Fruit fly (Drosophila melanogaster) whole organism, embryonic: Measurements from ENCODE around the gene CG33306.
A peak's percentile ranks its signal among the peaks of the same experiment; 100 is the strongest.

Source experiments
- Atf3 ChIP-seq: fragments of 200-800 bp; sonication (Bioruptor generic); optimal IDR thresholded peaks from 3 replicates; lab custom pipeline; 2016; ENCODE audit warnings: missing biosample characterization, missing genetic modification characterization
- Bdp1 ChIP-seq: fragments of 200-800 bp; sonication (Bioruptor generic); optimal IDR thresholded peaks from 3 replicates; lab custom pipeline; 2016; ENCODE audit warnings: missing biosample characterization, missing genetic modification characterization
- CG10654 ChIP-seq: fragments of 200-800 bp; sonication (Bioruptor generic); optimal IDR thresholded peaks from 2 replicates; lab custom pipeline; 2016; ENCODE audit warnings: missing biosample characterization, missing genetic modification characterization
- CG11696 ChIP-seq: fragments of 200-800 bp; sonication (Bioruptor generic); IDR thresholded peaks from 2 replicates; pipeline ENCODE4 v1.3.6; 2022; ENCODE audit warnings: missing biosample characterization, missing genetic modification characterization
- CG11723 ChIP-seq: fragments of 200-800 bp; sonication (Bioruptor generic); optimal IDR thresholded peaks from 2 replicates; lab custom pipeline; 2017; ENCODE audit warnings: missing biosample characterization, mild to moderate bottlenecking, missing genetic modification characterization
- CG13894 ChIP-seq: fragments of 200-800 bp; sonication (Bioruptor generic); optimal IDR thresholded peaks from 3 replicates; lab custom pipeline; 2018; ENCODE audit warnings: missing biosample characterization, mild to moderate bottlenecking, missing genetic modification characterization, moderate library complexity
- CG14860 ChIP-seq: fragments of 200-800 bp; sonication (Bioruptor generic); IDR thresholded peaks from 3 replicates; pipeline ENCODE4 v1.3.6; 2022; ENCODE audit warnings: missing biosample characterization, missing genetic modification characterization; ENCODE audit not compliant: partially characterized antibody
- CG15514 ChIP-seq: fragments of 200-800 bp; sonication (Bioruptor generic); optimal IDR thresholded peaks from 3 replicates; lab custom pipeline; 2017; ENCODE audit warnings: missing biosample characterization, missing genetic modification characterization, mild to moderate bottlenecking, moderate library complexity, missing genetic modification reagents
- CG17359 ChIP-seq: fragments of 200-800 bp; sonication (Bioruptor generic); optimal IDR thresholded peaks from 3 replicates; lab custom pipeline; 2018; ENCODE audit warnings: missing biosample characterization, mild to moderate bottlenecking, missing genetic modification characterization, moderate library complexity
- CG17829 ChIP-seq: fragments of 200-800 bp; optimal IDR thresholded peaks from 2 replicates; lab custom pipeline; 2019; ENCODE audit warnings: missing biosample characterization, mild to moderate bottlenecking, missing genetic modification characterization, moderate library complexity
- CG18476 ChIP-seq: fragments of 200-800 bp; sonication (Bioruptor generic); optimal IDR thresholded peaks from 2 replicates; lab custom pipeline; 2016; ENCODE audit warnings: missing biosample characterization, mild to moderate bottlenecking, missing genetic modification characterization
- CG31441 ChIP-seq: fragments of 200-800 bp; sonication (Bioruptor generic); IDR thresholded peaks from 2 replicates; pipeline ENCODE4 v1.3.6; 2022; ENCODE audit warnings: missing biosample characterization, missing genetic modification characterization
- CG3995 ChIP-seq: fragments of 200-800 bp; sonication (Bioruptor generic); optimal IDR thresholded peaks from 3 replicates; lab custom pipeline; 2016; ENCODE audit warnings: missing biosample characterization, missing genetic modification characterization
- CG6272 ChIP-seq: fragments of 200-800 bp; sonication (Bioruptor generic); IDR thresholded peaks from 2 replicates; pipeline ENCODE4 v1.3.6; 2022; ENCODE audit warnings: missing biosample characterization, missing genetic modification characterization
- CG6813 ChIP-seq: fragments of 200-800 bp; sonication (Bioruptor generic); optimal IDR thresholded peaks from 2 replicates; lab custom pipeline; 2017; ENCODE audit warnings: missing biosample characterization, missing genetic modification characterization, mild to moderate bottlenecking, moderate library complexity, missing genetic modification reagents
- CG7271 ChIP-seq: fragments of 200-800 bp; sonication (Bioruptor generic); optimal IDR thresholded peaks from 2 replicates; lab custom pipeline; 2018; ENCODE audit warnings: missing biosample characterization, mild to moderate bottlenecking, missing genetic modification characterization, moderate library complexity
- CG7372 ChIP-seq: fragments of 200-800 bp; sonication (Bioruptor generic); IDR thresholded peaks from 2 replicates; pipeline ENCODE4 v1.3.6; 2022; ENCODE audit warnings: missing biosample characterization, missing genetic modification characterization
- CG7928 ChIP-seq: fragments of 200-800 bp; sonication (Bioruptor generic); optimal IDR thresholded peaks from 2 replicates; lab custom pipeline; 2017; ENCODE audit warnings: missing biosample characterization, mild to moderate bottlenecking, missing genetic modification characterization
- CG8089 ChIP-seq: fragments of 200-800 bp; sonication (Bioruptor generic); optimal IDR thresholded peaks from 3 replicates; lab custom pipeline; 2016; ENCODE audit warnings: missing biosample characterization, missing genetic modification characterization
- CG8944 ChIP-seq: fragments of 200-800 bp; sonication (Bioruptor generic); optimal IDR thresholded peaks from 3 replicates; lab custom pipeline; 2016; ENCODE audit warnings: missing biosample characterization, missing genetic modification characterization
- CkIIα-i1 ChIP-seq: fragments of 200-800 bp; sonication (Bioruptor generic); IDR thresholded peaks from 2 replicates; pipeline ENCODE4 v1.3.6; 2022; ENCODE audit warnings: missing biosample characterization, missing genetic modification characterization
- CoRest ChIP-seq: fragments of 200-800 bp; sonication (Bioruptor generic); optimal IDR thresholded peaks from 3 replicates; lab custom pipeline; 2018; ENCODE audit warnings: missing biosample characterization, mild to moderate bottlenecking, missing genetic modification characterization, moderate library complexity
- Dek ChIP-seq: fragments of 200-800 bp; sonication (Bioruptor generic); optimal IDR thresholded peaks from 3 replicates; lab custom pipeline; 2019; ENCODE audit warnings: missing biosample characterization, mild to moderate bottlenecking, missing genetic modification characterization, moderate library complexity
- Dip2 ChIP-seq: fragments of 200-800 bp; sonication (Bioruptor generic); IDR thresholded peaks from 2 replicates; pipeline ENCODE4 v1.3.6; 2022; ENCODE audit warnings: missing biosample characterization, missing genetic modification characterization
- Gug ChIP-seq: fragments of 200-800 bp; sonication (Bioruptor generic); IDR thresholded peaks from 4 replicates; pipeline ENCODE4 v1.3.6; 2022; ENCODE audit warnings: missing biosample characterization, missing genetic modification characterization
- Hey ChIP-seq: fragments of 200-800 bp; sonication (Bioruptor generic); optimal IDR thresholded peaks from 3 replicates; lab custom pipeline; 2018; ENCODE audit warnings: missing biosample characterization, mild to moderate bottlenecking, missing genetic modification characterization
- Hr51 ChIP-seq, 2 experiments: fragments of 200-800 bp; sonication (Bioruptor generic); optimal IDR thresholded peaks; 2 replicates in 1 of 2; 3 replicates in 1 of 2; lab custom pipeline; 2016 to 2018; ENCODE audit warnings: missing biosample characterization in 2 of 2, missing genetic modification characterization in 2 of 2, mild to moderate bottlenecking in 1 of 2, moderate library complexity in 1 of 2
- Hsf ChIP-seq: fragments of 200-800 bp; sonication (Bioruptor generic); optimal IDR thresholded peaks from 3 replicates; lab custom pipeline; 2016; ENCODE audit warnings: missing biosample characterization, missing genetic modification characterization
- Lhr ChIP-seq: fragments of 200-800 bp; sonication (Bioruptor generic); optimal IDR thresholded peaks from 3 replicates; lab custom pipeline; 2017; ENCODE audit warnings: mild to moderate bottlenecking, missing biosample characterization, missing genetic modification reagents, missing genetic modification characterization
- MTF-1 ChIP-seq: fragments of 200-800 bp; sonication (Bioruptor generic); optimal IDR thresholded peaks from 2 replicates; lab custom pipeline; 2018; ENCODE audit warnings: missing biosample characterization, mild to moderate bottlenecking, missing genetic modification characterization, borderline replicate concordance
- Ravus ChIP-seq: fragments of 200-800 bp; sonication (Bioruptor generic); IDR thresholded peaks from 2 replicates; pipeline ENCODE4 v1.3.6; 2022; ENCODE audit warnings: missing biosample characterization, missing genetic modification characterization
- Six4 ChIP-seq: fragments of 200-800 bp; sonication (Bioruptor generic); optimal IDR thresholded peaks from 2 replicates; lab custom pipeline; 2016; ENCODE audit warnings: missing biosample characterization, missing genetic modification characterization
- Sox100B ChIP-seq: fragments of 200-800 bp; sonication (Bioruptor generic); optimal IDR thresholded peaks from 3 replicates; lab custom pipeline; 2018; ENCODE audit warnings: missing biosample characterization, mild to moderate bottlenecking, missing genetic modification characterization
- ara ChIP-seq: fragments of 200-800 bp; sonication (Bioruptor generic); IDR thresholded peaks from 2 replicates; pipeline ENCODE4 v1.3.6; 2022; ENCODE audit warnings: missing biosample characterization, missing genetic modification characterization
- btn ChIP-seq: fragments of 200-800 bp; sonication (Bioruptor generic); optimal IDR thresholded peaks from 2 replicates; lab custom pipeline; 2016; ENCODE audit warnings: missing biosample characterization, missing genetic modification characterization
- ci ChIP-seq: fragments of 200-800 bp; sonication (Bioruptor generic); IDR thresholded peaks from 3 replicates; pipeline ENCODE4 v1.3.6; 2022; ENCODE audit warnings: missing biosample characterization, missing genetic modification characterization
- disco-r ChIP-seq: fragments of 200-800 bp; sonication (Bioruptor generic); optimal IDR thresholded peaks from 2 replicates; lab custom pipeline; 2016; ENCODE audit warnings: missing biosample characterization, missing genetic modification characterization
- ems ChIP-seq: fragments of 200-800 bp; sonication (Bioruptor generic); optimal IDR thresholded peaks from 3 replicates; lab custom pipeline; 2016; ENCODE audit warnings: missing biosample characterization, missing genetic modification characterization
- ewg ChIP-seq: fragments of 200-800 bp; sonication (Bioruptor generic); optimal IDR thresholded peaks from 3 replicates; lab custom pipeline; 2017; ENCODE audit warnings: mild to moderate bottlenecking, missing biosample characterization, missing genetic modification reagents, missing genetic modification characterization
- jigr1 ChIP-seq: fragments of 200-800 bp; sonication (Bioruptor generic); IDR thresholded peaks from 3 replicates; pipeline ENCODE4 v1.3.6; 2022; ENCODE audit warnings: missing biosample characterization, missing genetic modification characterization
- maf-S ChIP-seq: fragments of 200-800 bp; sonication (Bioruptor generic); optimal IDR thresholded peaks from 2 replicates; lab custom pipeline; 2016; ENCODE audit warnings: missing biosample characterization, missing genetic modification characterization
- mld ChIP-seq: fragments of 200-800 bp; sonication (Bioruptor generic); IDR thresholded peaks from 3 replicates; pipeline ENCODE4 v1.3.6; 2022; ENCODE audit warnings: missing biosample characterization, missing genetic modification characterization; ENCODE audit not compliant: partially characterized antibody
- otp ChIP-seq: fragments of 200-800 bp; sonication (Bioruptor generic); IDR thresholded peaks from 3 replicates; pipeline ENCODE4, ENCODE4 v1.3.6; 2022; ENCODE audit warnings: missing biosample characterization, missing genetic modification characterization
- repo ChIP-seq: fragments of 200-800 bp; sonication (Bioruptor generic); optimal IDR thresholded peaks from 2 replicates; lab custom pipeline; 2016; ENCODE audit warnings: missing biosample characterization, missing genetic modification characterization
- rib ChIP-seq: fragments of 200-800 bp; sonication (Bioruptor generic); IDR thresholded peaks from 2 replicates; pipeline ENCODE4 v1.3.6; 2022; ENCODE audit warnings: missing biosample characterization, missing genetic modification characterization
- ro ChIP-seq: fragments of 200-800 bp; sonication (Bioruptor generic); IDR thresholded peaks from 2 replicates; pipeline ENCODE4 v1.3.6; 2022; ENCODE audit warnings: missing biosample characterization, missing genetic modification characterization
- scrt ChIP-seq: fragments of 200-800 bp; sonication (Bioruptor generic); optimal IDR thresholded peaks from 2 replicates; lab custom pipeline; 2018; ENCODE audit warnings: missing biosample characterization, mild to moderate bottlenecking, missing genetic modification characterization, moderate library complexity
- seq ChIP-seq: fragments of 200-800 bp; sonication (Bioruptor generic); IDR thresholded peaks from 2 replicates; pipeline ENCODE4 v1.3.6; 2022; ENCODE audit warnings: missing biosample characterization, missing genetic modification characterization
- sima ChIP-seq: fragments of 200-800 bp; sonication (Bioruptor generic); optimal IDR thresholded peaks from 2 replicates; lab custom pipeline; 2016; ENCODE audit warnings: missing biosample characterization, missing genetic modification characterization
- tna ChIP-seq: fragments of 200-800 bp; sonication (Bioruptor generic); IDR thresholded peaks from 2 replicates; pipeline ENCODE4 v1.3.6; 2022; ENCODE audit warnings: missing biosample characterization, missing genetic modification characterization; ENCODE audit not compliant: partially characterized antibody
- vvl ChIP-seq: fragments of 200-800 bp; sonication (Bioruptor generic); IDR thresholded peaks from 2 replicates; pipeline ENCODE4 v1.3.6; 2022; ENCODE audit warnings: missing biosample characterization, missing genetic modification characterization
- zen ChIP-seq: fragments of 200-800 bp; sonication (Bioruptor generic); optimal IDR thresholded peaks from 3 replicates; lab custom pipeline; 2018; ENCODE audit warnings: missing biosample characterization, mild to moderate bottlenecking, missing genetic modification characterization, moderate library complexity

The CG33306 gene

DNA sequence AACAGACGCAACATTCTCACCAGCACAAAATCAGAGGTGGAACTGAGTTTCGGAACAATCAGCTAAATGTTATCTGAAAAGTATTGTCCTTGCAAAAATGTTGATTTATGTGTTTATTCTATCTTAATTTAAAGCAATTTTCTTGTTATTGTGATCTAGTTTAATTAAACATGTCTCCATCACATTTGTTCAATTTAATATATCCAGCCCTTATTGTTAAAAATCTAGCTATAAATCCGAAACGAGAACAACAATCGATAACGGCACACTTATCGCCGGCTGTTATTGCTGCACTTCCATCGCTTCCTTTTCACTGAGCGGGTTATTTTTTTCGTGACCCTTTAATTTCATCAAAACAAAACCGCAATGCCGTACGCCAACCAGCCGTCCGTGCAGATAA lies 10.5 kb downstream of the CG33306 start, which contains the start of the genes GatC, PolG2 and Polr2C (continued):
- TF ChIP-seq CG8944 (GFP tag; lab: Kevin White, UChicago) (peak; percentile 43), CG11696 (no peak), zen (tag; lab: Kevin White, UChicago) (no peak), maf-S (GFP tag; lab: Kevin White, UChicago) (peak; percentile 43), disco-r (GFP tag; lab: Kevin White, UChicago) (no peak), CG8089 (peak; percentile 12), Dek (tag; lab: Kevin White, UChicago) (no peak), CG6813 (GFP tag; lab: Kevin White, UChicago) (no peak), CG31441 (GFP tag; lab: Robert Waterston, UW) (no peak), ems (GFP tag; lab: Kevin White, UChicago) (no peak), Atf3 (peak; percentile 35), Ravus (GFP tag; lab: Robert Waterston, UW) (no peak), repo (GFP tag; lab: Kevin White, UChicago) (no peak), sima (GFP tag; lab: Kevin White, UChicago) (no peak), seq (GFP tag; lab: Robert Waterston, UW) (peak; percentile 30; the same call in 1 of the 2 replicates), CG7372 (GFP tag; lab: Robert Waterston, UW) (no peak), jigr1 (GFP tag; lab: Robert Waterston, UW) (no peak), CG18476 (GFP tag; lab: Kevin White, UChicago) (no peak), ro (no peak), ci (GFP tag; lab: Robert Waterston, UW) (peak; percentile 49), Hey (tag; lab: Kevin White, UChicago) (no peak), Six4 (no peak), Hsf (GFP tag; lab: Kevin White, UChicago) (peak; percentile 37), Dip2 (no peak), CG15514 (GFP tag; lab: Kevin White, UChicago) (peak; percentile 82), btn (GFP tag; lab: Kevin White, UChicago) (no peak), CG17359 (no peak), CG7928 (peak; percentile 76), CG14860 (peak; percentile 76), CG3995 (GFP tag; lab: Kevin White, UChicago) (peak; percentile 42), CkIIα-i1 (GFP tag; lab: Robert Waterston, UW) (no peak), Bdp1 (GFP tag; lab: Kevin White, UChicago) (peak; percentile 28), MTF-1 (GFP tag; lab: Kevin White, UChicago) (no peak), ewg (GFP tag; lab: Kevin White, UChicago) (no peak), scrt (GFP tag; lab: Kevin White, UChicago) (no peak), CG10654 (GFP tag; lab: Kevin White, UChicago) (no peak), CG6272 (GFP tag; lab: Robert Waterston, UW) (no peak), Lhr (GFP tag; lab: Kevin White, UChicago) (peak; percentile 26), CG7271 (tag; lab: Kevin White, UChicago) (no peak), ara (GFP tag; lab: Robert Waterston, UW) (no peak), CoRest (tag; lab: Kevin White, UChicago) (peak; percentile 56), vvl (GFP tag; lab: Robert Waterston, UW) (peak; percentile 70), tna (peak; percentile 90), otp (no peak), mld (peak; percentile 78; the same call in 2 of the 3 replicates), CG11723 (GFP tag; lab: Kevin White, UChicago) (no peak), Gug (GFP tag; lab: Robert Waterston, UW) (no peak; the same call in 3 of the 4 replicates), rib (GFP tag; lab: Robert Waterston, UW) (no peak), CG13894 (tag; lab: Kevin White, UChicago) (no peak), Sox100B (GFP tag; lab: Kevin White, UChicago) (no peak), CG17829 (tag; lab: Kevin White, UChicago) (peak; percentile 53), Hr51 (GFP tag; optimal IDR thresholded peaks at IDR 0.05; lab: Kevin White, UChicago) (no peak)
